Fruit fly (Drosophila melanogaster): ENCODE results near the gene lectin-37Db.

DNA sequence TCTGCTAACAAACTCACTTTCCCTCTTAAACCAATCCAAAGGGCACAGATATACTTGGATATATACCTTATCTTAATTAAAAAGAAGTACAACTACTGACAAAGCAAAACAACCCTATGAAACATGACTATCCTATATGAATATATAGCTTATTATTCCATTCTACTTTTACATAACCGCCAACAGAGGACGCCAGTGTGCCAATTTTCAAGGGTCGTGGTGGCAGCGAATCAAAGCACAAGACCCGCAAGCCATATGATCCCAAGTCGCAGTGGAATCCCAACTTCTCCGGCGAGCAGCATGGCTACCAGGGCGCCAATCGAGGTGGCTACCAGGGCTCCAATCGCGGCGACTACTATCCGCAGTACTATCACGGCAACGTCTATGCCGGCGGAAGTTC is 36.5 kb upstream of the lectin-37Db start:
- no peak for TF ChIP-seq Mnt (GFP tag; optimal IDR thresholded peaks at IDR 0.05)
- TF ChIP-seq kay (GFP tag; ENCODE audit: borderline replicate concordance) = no peak
- no peak for TF ChIP-seq CG12768 (GFP tag; optimal IDR thresholded peaks at IDR 0.05)
